Worm (Caenorhabditis elegans): Measurements from ENCODE around the gene idpp-1.

idpp-1 gene

DNA sequence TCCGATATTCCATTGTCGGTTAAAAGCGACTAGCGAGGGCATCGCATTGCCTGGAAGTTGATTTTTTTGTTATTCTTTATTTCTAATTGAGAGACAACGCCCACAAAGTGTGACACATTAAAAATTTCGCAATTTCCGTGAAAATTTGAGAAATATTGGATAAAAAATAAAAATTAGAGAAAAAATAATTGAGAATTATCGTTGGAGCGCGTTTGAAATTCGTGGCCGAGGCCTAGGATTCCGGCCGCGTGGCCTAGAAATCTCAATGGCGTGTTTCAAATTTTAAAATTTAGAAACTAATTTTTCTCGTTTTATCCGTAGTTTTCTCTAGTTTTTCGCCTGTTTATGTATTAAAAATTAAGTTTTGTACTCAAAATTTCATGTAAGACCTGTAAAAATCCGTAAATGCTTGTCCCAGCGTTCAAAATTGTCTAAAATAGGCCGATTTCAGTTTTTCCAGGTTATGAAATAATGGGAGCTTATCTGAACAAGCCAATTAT is 42.8 kb downstream of the idpp-1 start, which contains the start of the genes dagl-2 and ppm-1.G (continued):
- no peak for TF ChIP-seq dmd-4 (tag; optimal IDR thresholded peaks at IDR 0.05)
- peak; percentile 90 for TF ChIP-seq unc-55 (GFP tag; optimal IDR thresholded peaks at IDR 0.05)
- TF ChIP-seq sma-9 (GFP tag; optimal IDR thresholded peaks at IDR 0.05) = peak; percentile 55
- TF ChIP-seq sma-9 (tag; optimal IDR thresholded peaks at IDR 0.05) = no peak
- TF ChIP-seq elt-1 (tag; optimal IDR thresholded peaks at IDR 0.05) = no peak
- TF ChIP-seq R02D3.7 (tag; optimal IDR thresholded peaks at IDR 0.05) = no peak
- peak; percentile 62 for TF ChIP-seq nhr-25 (tag; optimal IDR thresholded peaks at IDR 0.05)

DNA sequence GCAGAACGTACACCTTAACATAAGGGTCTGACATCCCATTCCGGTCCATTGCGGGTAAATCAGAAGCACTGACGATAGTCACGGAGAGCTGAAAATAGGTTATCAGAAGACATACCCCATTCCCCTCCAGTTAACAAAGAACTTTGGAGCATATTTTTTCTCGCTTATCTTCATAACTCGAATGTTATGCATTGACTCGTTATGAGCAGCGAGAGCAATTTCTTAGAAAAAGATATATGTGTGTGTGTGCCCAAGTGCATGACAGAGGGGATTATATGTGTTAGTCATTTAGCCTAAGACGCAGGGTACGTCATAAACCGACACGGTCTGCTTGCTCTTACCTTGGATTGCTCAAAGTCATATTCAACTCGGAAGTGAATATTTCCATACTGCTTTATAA is 49.1 kb downstream of the idpp-1 start:
- TF ChIP-seq nhr-12 (tag; optimal IDR thresholded peaks at IDR 0.05) (no peak), nhr-21 (tag; optimal IDR thresholded peaks at IDR 0.05) (peak; percentile 5), lsy-2 (tag; optimal IDR thresholded peaks at IDR 0.05) (peak in 1 of 2 experiments; percentile 39)

DNA sequence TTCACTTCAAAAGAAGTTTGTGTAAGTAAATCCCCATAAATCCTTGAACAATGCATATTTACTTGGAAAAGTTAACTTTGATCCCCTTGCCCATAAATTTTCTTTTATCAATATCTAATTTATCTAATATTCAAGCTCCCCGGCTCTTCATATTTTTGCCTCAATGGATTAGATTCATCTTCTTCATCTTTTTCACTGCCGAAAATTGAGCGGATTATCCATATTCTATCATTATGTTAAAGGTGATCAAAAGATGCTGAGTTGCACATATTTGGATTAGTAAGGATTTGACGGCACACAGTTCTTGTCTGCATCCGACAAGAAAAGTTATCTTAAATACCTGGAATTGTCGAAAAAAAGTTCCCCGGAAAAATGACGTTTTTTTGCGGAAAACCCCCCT is 50.1 kb downstream of the idpp-1 start:
- no peak for TF ChIP-seq crh-2 (tag; optimal IDR thresholded peaks at IDR 0.05)
- TF ChIP-seq nhr-6 (tag; optimal IDR thresholded peaks at IDR 0.05) = no peak

Measured in whole organism, L2 larva.